Fruit fly (Drosophila melanogaster): ENCODE results near the gene Oseg5.

Oseg5 gene

dm6 chr2L:20831060-20831459, 4.6 kb downstream of the Oseg5 start, which contains the start of gene CG31674 (continued):
- TF ChIP-seq Dref (GFP tag; IDR thresholded peaks at IDR 0.05) (no peak), CG12155 (GFP tag; optimal IDR thresholded peaks at IDR 0.05) (no peak), CG12744 (GFP tag; optimal IDR thresholded peaks at IDR 0.05) (no peak), CG17912 (GFP tag; optimal IDR thresholded peaks at IDR 0.05) (no peak), Xbp1 (GFP tag; optimal IDR thresholded peaks at IDR 0.05) (no peak), CG6683 (GFP tag; optimal IDR thresholded peaks at IDR 0.05) (no peak), pan (optimal IDR thresholded peaks at IDR 0.05) (no peak), pan (GFP tag; optimal IDR thresholded peaks at IDR 0.05 in 1 of 2, IDR thresholded peaks at IDR 0.05 in 1 of 2) (no peak), Dad (GFP tag; optimal IDR thresholded peaks at IDR 0.05) (no peak), fd102C (GFP tag; optimal IDR thresholded peaks at IDR 0.05) (no peak), sima (GFP tag; optimal IDR thresholded peaks at IDR 0.05) (no peak), wek (GFP tag; optimal IDR thresholded peaks at IDR 0.05) (no peak), bab2 (GFP tag; optimal IDR thresholded peaks at IDR 0.05) (no peak), CG6689 (GFP tag; IDR thresholded peaks at IDR 0.05) (no peak), ap (GFP tag; IDR thresholded peaks at IDR 0.05) (no peak), sim (GFP tag; IDR thresholded peaks at IDR 0.05) (no peak), wor (GFP tag; IDR thresholded peaks at IDR 0.05) (no peak), CG30403 (GFP tag; optimal IDR thresholded peaks at IDR 0.05) (no peak), CG7372 (GFP tag; IDR thresholded peaks at IDR 0.05) (no peak), CG3163 (GFP tag; optimal IDR thresholded peaks at IDR 0.05) (peak; percentile 96), HLH3B (GFP tag; IDR thresholded peaks at IDR 0.05) (no peak), CkIIα-i1 (GFP tag; IDR thresholded peaks at IDR 0.05) (no peak), CG18599 (GFP tag; optimal IDR thresholded peaks at IDR 0.05) (no peak), CG2120 (GFP tag; optimal IDR thresholded peaks at IDR 0.05) (peak; percentile 0), Stat92E (GFP tag; optimal IDR thresholded peaks at IDR 0.05) (no peak), lov (optimal IDR thresholded peaks at IDR 0.05) (no peak), lov (GFP tag; IDR thresholded peaks at IDR 0.05) (no peak), H15 (GFP tag; IDR thresholded peaks at IDR 0.05) (no peak), CG7839 (tag; optimal IDR thresholded peaks at IDR 0.05) (peak; percentile 20), phol (tag; optimal IDR thresholded peaks at IDR 0.05) (no peak), crc (GFP tag; optimal IDR thresholded peaks at IDR 0.05) (no peak), Hsf (GFP tag; optimal IDR thresholded peaks at IDR 0.05) (no peak), CG13894 (tag; optimal IDR thresholded peaks at IDR 0.05) (no peak), CG7928 (GFP tag; optimal IDR thresholded peaks at IDR 0.05) (no peak), CG5180 (GFP tag; optimal IDR thresholded peaks at IDR 0.05) (peak; percentile 23), ash1 (GFP tag; optimal IDR thresholded peaks at IDR 0.05) (no peak), ara (GFP tag; IDR thresholded peaks at IDR 0.05) (no peak), Dek (tag; optimal IDR thresholded peaks at IDR 0.05) (no peak), CG12104 (GFP tag; optimal IDR thresholded peaks at IDR 0.05) (no peak), sob (GFP tag; IDR thresholded peaks at IDR 0.05) (no peak), CG9932 (GFP tag; IDR thresholded peaks at IDR 0.05) (no peak), aop (GFP tag; IDR thresholded peaks at IDR 0.05) (no peak), CG11247 (GFP tag; IDR thresholded peaks at IDR 0.05) (no peak), Deaf1 (tag; optimal IDR thresholded peaks at IDR 0.05) (no peak), CG12236 (GFP tag; optimal IDR thresholded peaks at IDR 0.05) (no peak), CG18011 (GFP tag; optimal IDR thresholded peaks at IDR 0.05) (no peak), CG1792 (GFP tag; optimal IDR thresholded peaks at IDR 0.05) (no peak), bbx (GFP tag; IDR thresholded peaks at IDR 0.05; ENCODE audit: partially characterized antibody) (no peak; the same call in 1 of the 2 replicates), CG17361 (GFP tag; IDR thresholded peaks at IDR 0.05) (no peak), lmd (GFP tag; IDR thresholded peaks at IDR 0.05) (no peak), Spps (tag; optimal IDR thresholded peaks at IDR 0.05) (no peak), al (GFP tag; IDR thresholded peaks at IDR 0.05) (no peak), bcd (GFP tag; optimal IDR thresholded peaks at IDR 0.05) (no peak)

Measured in whole organism, embryonic.